Worm (Caenorhabditis elegans): ENCODE data around the gene mnat-1.

mnat-1 gene

DNA sequence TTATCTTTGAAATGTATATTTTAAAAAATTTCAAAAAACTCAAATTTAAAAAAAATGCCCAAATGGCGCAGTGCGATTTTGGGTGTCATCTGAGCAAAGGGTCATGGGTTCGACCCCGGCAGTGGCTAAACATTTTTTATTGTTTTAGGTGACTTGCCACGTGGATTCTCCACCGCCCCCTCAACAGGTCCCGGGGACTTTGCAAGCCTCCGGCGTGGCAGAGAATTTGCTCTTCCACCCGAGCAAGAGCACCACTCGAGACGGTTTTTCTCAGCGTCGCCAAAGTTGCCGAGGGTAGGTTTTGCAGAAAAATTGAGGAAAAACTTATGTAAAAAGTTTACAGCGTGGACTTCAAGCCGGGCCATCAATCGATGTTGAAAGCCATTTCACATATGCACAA, 33.3 kb downstream of the mnat-1 start:
- TF ChIP-seq egl-27 (tag; optimal IDR thresholded peaks at IDR 0.05): no peak
- TF ChIP-seq aly-2 (tag; optimal IDR thresholded peaks at IDR 0.05): no peak
- no peak for TF ChIP-seq F13H6.1 (tag; optimal IDR thresholded peaks at IDR 0.05)
- no peak for TF ChIP-seq lsy-2 (tag; optimal IDR thresholded peaks at IDR 0.05)
- TF ChIP-seq peb-1 (tag; optimal IDR thresholded peaks at IDR 0.05): no peak
- no peak for TF ChIP-seq skn-1 (tag; optimal IDR thresholded peaks at IDR 0.05)
- no peak for TF ChIP-seq ama-1 (optimal IDR thresholded peaks at IDR 0.05)
- TF ChIP-seq blmp-1 (tag; optimal IDR thresholded peaks at IDR 0.05; ENCODE audit: insufficient read depth): no peak
- TF ChIP-seq elt-1 (tag; optimal IDR thresholded peaks at IDR 0.05): no peak
- TF ChIP-seq lin-39 (tag; optimal IDR thresholded peaks at IDR 0.05): no peak

- TF ChIP-seq nhr-77 (tag; optimal IDR thresholded peaks at IDR 0.05): no peak
These were observed 35.5 kb downstream of the mnat-1 start, which contains the start of gene vab-19 for ce11 chrII:2442979-2443378. TSS of gene vab-19 (plus strand) at chrII:2443279.

DNA sequence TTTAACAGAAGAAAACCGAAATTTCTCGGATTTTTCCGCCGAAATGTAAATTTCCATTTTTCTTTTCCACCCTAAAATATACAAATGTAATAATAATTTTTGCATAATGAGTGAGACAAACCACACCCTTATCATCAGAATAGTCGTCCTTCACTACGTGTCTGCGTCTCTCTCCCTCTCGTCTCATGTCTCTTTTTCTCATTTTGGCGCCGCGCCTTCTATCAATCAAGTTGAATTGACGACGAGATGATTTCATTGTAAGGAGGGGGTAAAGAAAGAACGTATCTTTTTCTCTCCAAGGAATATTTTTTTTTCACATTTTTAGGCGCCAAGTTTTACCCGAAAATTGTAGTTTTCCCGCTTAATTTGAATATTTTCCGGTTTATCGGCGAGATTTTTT, 36.2 kb downstream of the mnat-1 start:
- TF ChIP-seq unc-62 (GFP tag; optimal IDR thresholded peaks at IDR 0.05): no peak
- no peak for TF ChIP-seq sem-4 (tag; optimal IDR thresholded peaks at IDR 0.05)
- no peak for TF ChIP-seq nhr-23 (tag; optimal IDR thresholded peaks at IDR 0.05)
- TF ChIP-seq unc-55 (GFP tag; optimal IDR thresholded peaks at IDR 0.05): no peak
- TF ChIP-seq nhr-237 (tag; optimal IDR thresholded peaks at IDR 0.05): no peak
- peak; percentile 13 for TF ChIP-seq C34F6.9 (tag; optimal IDR thresholded peaks at IDR 0.05)
- no peak for TF ChIP-seq aly-2 (tag; optimal IDR thresholded peaks at IDR 0.05)
- TF ChIP-seq ceh-16 (tag; optimal IDR thresholded peaks at IDR 0.05): peak; percentile 23
- no peak for TF ChIP-seq zag-1 (tag; optimal IDR thresholded peaks at IDR 0.05)
- TF ChIP-seq crh-2 (tag; optimal IDR thresholded peaks at IDR 0.05): peak; percentile 36
- TF ChIP-seq nhr-25 (tag; optimal IDR thresholded peaks at IDR 0.05): peak; percentile 33
- no peak for TF ChIP-seq ama-1 (optimal IDR thresholded peaks at IDR 0.05)
- no peak for TF ChIP-seq lsy-2 (tag; optimal IDR thresholded peaks at IDR 0.05)
- TF ChIP-seq ceh-82 (tag; optimal IDR thresholded peaks at IDR 0.05): no peak
- TF ChIP-seq sma-3 (GFP tag; optimal IDR thresholded peaks at IDR 0.05): peak; percentile 78
- TF ChIP-seq lin-39 (tag; optimal IDR thresholded peaks at IDR 0.05): no peak
- peak; percentile 31 for TF ChIP-seq fos-1 (tag; optimal IDR thresholded peaks at IDR 0.05)
- peak; percentile 89 for TF ChIP-seq sma-9 (GFP tag; optimal IDR thresholded peaks at IDR 0.05)
- no peak for TF ChIP-seq sma-9 (tag; optimal IDR thresholded peaks at IDR 0.05)
- peak; percentile 8 for TF ChIP-seq lin-13 (GFP tag; optimal IDR thresholded peaks at IDR 0.05)
- no peak for TF ChIP-seq elt-1 (tag; optimal IDR thresholded peaks at IDR 0.05)

ce11 chrII:2440312-2440711, 38.1 kb downstream of the mnat-1 start:
- TF ChIP-seq mab-5 (tag; optimal IDR thresholded peaks at IDR 0.05) (no peak), mbf-1 (tag; optimal IDR thresholded peaks at IDR 0.05) (no peak), nhr-25 (tag; optimal IDR thresholded peaks at IDR 0.05) (no peak), ztf-1 (GFP tag; conservative IDR thresholded peaks at IDR 0.05) (no peak)

DNA sequence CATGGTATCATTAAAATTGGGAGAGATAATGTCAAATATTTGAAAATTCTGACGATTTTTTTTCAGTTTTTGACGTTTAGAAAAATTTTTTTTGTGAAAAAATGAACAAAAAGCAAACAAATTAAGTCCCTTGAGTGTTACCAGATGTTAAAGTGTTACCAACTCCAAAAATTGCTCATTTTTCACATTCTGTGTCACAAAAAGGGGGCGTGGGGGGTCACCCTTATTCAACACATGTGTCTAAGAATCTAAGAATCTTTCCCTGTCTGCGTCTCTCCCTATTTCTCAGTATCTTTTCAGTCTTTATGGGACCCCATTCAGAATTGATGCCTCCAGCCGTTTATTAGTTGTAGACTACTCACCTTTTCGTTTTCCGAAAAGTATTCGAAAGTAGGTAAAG, 39.5 kb downstream of the mnat-1 start:
- no peak for TF ChIP-seq elt-3 (tag; optimal IDR thresholded peaks at IDR 0.05)
- TF ChIP-seq crh-2 (tag; optimal IDR thresholded peaks at IDR 0.05): no peak
- no peak for TF ChIP-seq ama-1 (optimal IDR thresholded peaks at IDR 0.05)
- no peak for TF ChIP-seq peb-1 (tag; optimal IDR thresholded peaks at IDR 0.05)
- no peak for TF ChIP-seq ztf-1 (GFP tag; conservative IDR thresholded peaks at IDR 0.05)
- TF ChIP-seq elt-1 (tag; optimal IDR thresholded peaks at IDR 0.05): no peak
- no peak for TF ChIP-seq mdl-1 (tag; optimal IDR thresholded peaks at IDR 0.05)
- no peak for TF ChIP-seq blmp-1 (tag; optimal IDR thresholded peaks at IDR 0.05; ENCODE audit: insufficient read depth)
- TF ChIP-seq nhr-6 (tag; optimal IDR thresholded peaks at IDR 0.05): no peak

ce11 chrII:2438180-2438579, 40.3 kb downstream of the mnat-1 start:
- TF ChIP-seq unc-39 (tag; optimal IDR thresholded peaks at IDR 0.05) (no peak), fos-1 (tag; optimal IDR thresholded peaks at IDR 0.05) (peak; percentile 21), sma-9 (GFP tag; optimal IDR thresholded peaks at IDR 0.05) (no peak), sma-9 (tag; optimal IDR thresholded peaks at IDR 0.05) (no peak), nhr-6 (tag; optimal IDR thresholded peaks at IDR 0.05) (no peak), C34F6.9 (tag; optimal IDR thresholded peaks at IDR 0.05) (no peak), ztf-4 (tag; optimal IDR thresholded peaks at IDR 0.05) (no peak)
